Worm (Caenorhabditis elegans) whole organism, young adult: Measurements from ENCODE around the gene acs-7.

Experiments used
- F37B4.10 ChIP-seq: fragments of 200-800 bp; sonication (Bioruptor generic); IDR thresholded peaks from 2 replicates; pipeline ENCODE4 v1.3.6; 2022; ENCODE audit warnings: missing genetic modification characterization, missing compliant biosample characterization
- T26A5.8 ChIP-seq: sonication (generic microtip); optimal IDR thresholded peaks from 2 replicates; lab custom pipeline; 2016; ENCODE audit warnings: missing genetic modification characterization, missing compliant biosample characterization
- atf-7 ChIP-seq: sonication (generic microtip); optimal IDR thresholded peaks from 2 replicates; lab custom pipeline; 2017; ENCODE audit warnings: mild to moderate bottlenecking, missing genetic modification characterization, missing compliant biosample characterization
- die-1 ChIP-seq: sonication (generic microtip); optimal IDR thresholded peaks from 2 replicates; lab custom pipeline; 2016; ENCODE audit warnings: missing genotype, mild to moderate bottlenecking, missing genetic modification characterization, missing compliant biosample characterization
- ets-4 ChIP-seq: fragments of 200-800 bp; sonication (Bioruptor generic); optimal IDR thresholded peaks from 2 replicates; lab custom pipeline; 2018; ENCODE audit warnings: mild to moderate bottlenecking, missing genetic modification characterization, missing compliant biosample characterization
- hrde-1 ChIP-seq: sonication (generic microtip); optimal IDR thresholded peaks from 2 replicates; lab custom pipeline; 2016; ENCODE audit warnings: missing genetic modification characterization, mild to moderate bottlenecking, missing compliant biosample characterization, moderate library complexity, missing genotype, missing genetic modification reagents, borderline replicate concordance
- nfya-2 ChIP-seq: fragments of 200-800 bp; sonication (Bioruptor generic); IDR thresholded peaks from 2 replicates; pipeline ENCODE4 v1.3.6; 2022; ENCODE audit warnings: missing genetic modification reagents, missing genetic modification characterization, missing compliant biosample characterization
- nhr-120 ChIP-seq: fragments of 200-800 bp; sonication (Bioruptor generic); IDR thresholded peaks from 2 replicates; pipeline ENCODE4 v1.3.6; 2022; ENCODE audit warnings: missing genetic modification characterization, missing compliant biosample characterization
- nhr-179 ChIP-seq: sonication (generic microtip); optimal IDR thresholded peaks from 2 replicates; lab custom pipeline; 2016; ENCODE audit warnings: mild to moderate bottlenecking, missing genetic modification characterization, missing compliant biosample characterization
- pha-4 ChIP-seq: fragments of 150-350 bp; sonication (generic microtip); optimal IDR thresholded peaks from 2 replicates; lab custom pipeline; 2014; ENCODE audit warnings: missing biosample characterization, missing genetic modification reagents, missing genetic modification characterization
- snpc-1.1 ChIP-seq: sonication (generic microtip); optimal IDR thresholded peaks from 2 replicates; lab custom pipeline; 2017; ENCODE audit warnings: missing genetic modification characterization, mild to moderate bottlenecking, missing compliant biosample characterization, antibody characterized with exemption, moderate library complexity, missing genotype, missing genetic modification reagents; ENCODE audit not compliant: insufficient read depth
- snpc-4 ChIP-seq, 5 experiments: fragments of 150-350 bp in 1 of 5; sonication (generic microtip) in 4 of 5; optimal IDR thresholded peaks; 2 replicates each; lab custom pipeline; 2014 to 2018; ENCODE audit warnings: missing genetic modification characterization in 5 of 5, missing biosample characterization in 3 of 5, antibody characterized with exemption in 2 of 5, mild to moderate bottlenecking in 2 of 5, missing compliant biosample characterization in 2 of 5, missing genotype in 2 of 5, moderate library complexity in 2 of 5, missing genetic modification reagents in 1 of 5
- unc-62 ChIP-seq: fragments of 150-350 bp; optimal IDR thresholded peaks from 2 replicates; lab custom pipeline; 2014; ENCODE audit warnings: missing biosample characterization, missing genetic modification reagents, missing genetic modification characterization
- ztf-6 ChIP-seq: fragments of 200-800 bp; sonication (Bioruptor generic); IDR thresholded peaks from 2 replicates; pipeline ENCODE4 v1.3.6; 2022; ENCODE audit warnings: missing genetic modification reagents, missing genetic modification characterization, missing compliant biosample characterization

DNA sequence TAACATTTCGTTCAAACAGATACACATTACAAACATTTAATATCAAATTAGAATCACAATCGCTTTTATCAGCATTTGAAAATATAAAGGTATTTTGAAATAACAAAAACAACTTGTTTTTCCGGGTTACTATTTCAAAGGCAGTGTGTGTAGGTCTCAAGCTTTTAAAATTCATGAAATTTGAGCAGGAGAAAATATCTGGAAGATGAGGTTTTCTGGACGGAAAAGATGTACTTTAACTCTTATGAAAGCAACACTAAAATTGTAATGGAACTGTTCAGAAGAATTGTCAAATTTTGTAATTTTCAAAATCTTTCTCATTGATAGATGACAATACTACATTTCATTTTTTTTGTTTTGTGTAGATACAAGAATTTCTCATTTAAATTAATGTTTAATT lies 33.3 kb upstream of the acs-7 start:
- TF ChIP-seq nhr-179 (tag; lab: Kevin White, UChicago) (no peak), nfya-2 (no peak), hrde-1 (tag; lab: Kevin White, UChicago) (no peak), snpc-1.1 (no peak), pha-4 (tag; lab: Kevin White, UChicago) (no peak), ets-4 (GFP tag; lab: Kevin White, UChicago) (no peak), nhr-120 (GFP tag; lab: Robert Waterston, UW) (no peak), snpc-4 (GFP tag; optimal IDR thresholded peaks at IDR 0.05; lab: Kevin White, UChicago) (no peak), snpc-4 (tag; optimal IDR thresholded peaks at IDR 0.05; lab: Kevin White, UChicago) (no peak), F37B4.10 (no peak), unc-62 (GFP tag; lab: Kevin White, UChicago) (no peak), die-1 (no peak), atf-7 (no peak), ztf-6 (GFP tag; lab: Robert Waterston, UW) (no peak), T26A5.8 (tag; lab: Kevin White, UChicago) (no peak)
